Worm (Caenorhabditis elegans): ENCODE measurements around the gene srr-1.

The srr-1 gene

ce11 chrV:13036466-13036865, 17.1 kb downstream of the srr-1 start, which contains the start of gene W07G4.2:
Gene W07G4.2, minus strand, starts transcription at chrV:13036566.
- TF ChIP-seq sma-9 (GFP tag; optimal IDR thresholded peaks at IDR 0.05) = no peak
- TF ChIP-seq sma-9 (tag; optimal IDR thresholded peaks at IDR 0.05) = no peak
- no peak for TF ChIP-seq egl-27 (tag; optimal IDR thresholded peaks at IDR 0.05)
- TF ChIP-seq nhr-12 (tag; optimal IDR thresholded peaks at IDR 0.05) = no peak
- no peak for TF ChIP-seq mdl-1 (tag; optimal IDR thresholded peaks at IDR 0.05)
- no peak for TF ChIP-seq ama-1 (optimal IDR thresholded peaks at IDR 0.05)
- no peak for TF ChIP-seq F13H6.1 (tag; optimal IDR thresholded peaks at IDR 0.05)
- no peak for TF ChIP-seq lsy-2 (tag; optimal IDR thresholded peaks at IDR 0.05)
- no peak for TF ChIP-seq peb-1 (tag; optimal IDR thresholded peaks at IDR 0.05)
- no peak for TF ChIP-seq alr-1 (tag; optimal IDR thresholded peaks at IDR 0.05)
- TF ChIP-seq crh-2 (tag; optimal IDR thresholded peaks at IDR 0.05) = no peak
- TF ChIP-seq ztf-1 (GFP tag; conservative IDR thresholded peaks at IDR 0.05) = no peak
- TF ChIP-seq nhr-25 (tag; optimal IDR thresholded peaks at IDR 0.05) = no peak
- TF ChIP-seq nhr-21 (tag; optimal IDR thresholded peaks at IDR 0.05) = no peak
- no peak for TF ChIP-seq mab-5 (tag; optimal IDR thresholded peaks at IDR 0.05)
- TF ChIP-seq lin-13 (GFP tag; optimal IDR thresholded peaks at IDR 0.05) = no peak

- TF ChIP-seq elt-1 (tag; optimal IDR thresholded peaks at IDR 0.05) (no peak), nhr-21 (tag; optimal IDR thresholded peaks at IDR 0.05) (no peak), unc-39 (tag; optimal IDR thresholded peaks at IDR 0.05) (no peak), sem-4 (tag; optimal IDR thresholded peaks at IDR 0.05) (no peak), nhr-23 (tag; optimal IDR thresholded peaks at IDR 0.05) (no peak), mab-5 (tag; optimal IDR thresholded peaks at IDR 0.05) (no peak), blmp-1 (tag; optimal IDR thresholded peaks at IDR 0.05; ENCODE audit: insufficient read depth) (no peak), alr-1 (tag; optimal IDR thresholded peaks at IDR 0.05) (no peak), R02D3.7 (tag; optimal IDR thresholded peaks at IDR 0.05) (no peak)
Observed at ce11 chrV:13034604-13035003, 18.9 kb downstream of the srr-1 start, which contains the start of gene W07G4.7. Gene W07G4.7, minus strand, starts transcription at chrV:13034704.

ce11 chrV:13033223-13033622, 20.3 kb downstream of the srr-1 start, which contains the start of gene W07G4.1:
Gene W07G4.1, plus strand, starts transcription at chrV:13033523.
- no peak for TF ChIP-seq aly-2 (tag; optimal IDR thresholded peaks at IDR 0.05)
- TF ChIP-seq gmeb-1 (tag; optimal IDR thresholded peaks at IDR 0.05) = no peak
- TF ChIP-seq unc-39 (tag; optimal IDR thresholded peaks at IDR 0.05) = no peak
- TF ChIP-seq ztf-11 (tag; optimal IDR thresholded peaks at IDR 0.05) = no peak

ce11 chrV:13028871-13029270, 24.7 kb downstream of the srr-1 start:
- no peak for TF ChIP-seq aly-2 (tag; optimal IDR thresholded peaks at IDR 0.05)
- TF ChIP-seq lsy-2 (tag; optimal IDR thresholded peaks at IDR 0.05) = no peak
- no peak for TF ChIP-seq elt-3 (tag; optimal IDR thresholded peaks at IDR 0.05)
- no peak for TF ChIP-seq mab-5 (tag; optimal IDR thresholded peaks at IDR 0.05)

ce11 chrV:13026631-13027299, 26.8 kb downstream of the srr-1 start:
- TF ChIP-seq nhr-77 (tag; optimal IDR thresholded peaks at IDR 0.05) (no peak), egl-27 (tag; optimal IDR thresholded peaks at IDR 0.05) (no peak), snpc-4 (tag; optimal IDR thresholded peaks at IDR 0.05) (no peak), unc-39 (tag; optimal IDR thresholded peaks at IDR 0.05) (no peak), mab-5 (tag; optimal IDR thresholded peaks at IDR 0.05) (no peak), nhr-12 (tag; optimal IDR thresholded peaks at IDR 0.05) (no peak), ztf-1 (GFP tag; conservative IDR thresholded peaks at IDR 0.05) (no peak), crh-2 (tag; optimal IDR thresholded peaks at IDR 0.05) (no peak), sem-4 (tag; optimal IDR thresholded peaks at IDR 0.05) (no peak), elt-3 (tag; optimal IDR thresholded peaks at IDR 0.05) (no peak), ztf-11 (tag; optimal IDR thresholded peaks at IDR 0.05) (no peak), aly-2 (tag; optimal IDR thresholded peaks at IDR 0.05) (no peak), lin-11 (tag; optimal IDR thresholded peaks at IDR 0.05) (no peak), sma-3 (GFP tag; optimal IDR thresholded peaks at IDR 0.05) (no peak), blmp-1 (tag; optimal IDR thresholded peaks at IDR 0.05; ENCODE audit: insufficient read depth) (no peak), Y55F3AM.14 (GFP tag; optimal IDR thresholded peaks at IDR 0.05) (no peak), nhr-21 (tag; optimal IDR thresholded peaks at IDR 0.05) (no peak), alr-1 (tag; optimal IDR thresholded peaks at IDR 0.05) (no peak), skn-1 (tag; optimal IDR thresholded peaks at IDR 0.05) (no peak), nhr-23 (tag; optimal IDR thresholded peaks at IDR 0.05) (no peak)

All from whole organism, L2 larva.